Worm (Caenorhabditis elegans) whole organism, L1 larva: Measurements from ENCODE around the gene F40F12.9.

ENCODE experiments used
- ceh-82 ChIP-seq, 3 experiments: fragments of 150-350 bp in 1 of 3; sonication (generic microtip) in 2 of 3; optimal IDR thresholded peaks; 2 replicates each; lab custom pipeline; 2014 to 2017; ENCODE audit warnings: missing biosample characterization in 3 of 3, missing genetic modification characterization in 3 of 3
- ces-1 ChIP-seq: fragments of 150-350 bp; optimal IDR thresholded peaks from 2 replicates; lab custom pipeline; 2014; ENCODE audit warnings: missing biosample characterization, missing genetic modification reagents, missing genetic modification characterization
- elt-3 ChIP-seq, 6 experiments: fragments of 150-350 bp in 1 of 6; sonication (generic microtip); optimal IDR thresholded peaks; 2 replicates each; lab custom pipeline; 2017 to 2018; ENCODE audit warnings: missing biosample characterization in 6 of 6, missing genetic modification characterization in 6 of 6, inconsistent platforms in 1 of 6
- fkh-10 ChIP-seq: sonication (generic microtip); optimal IDR thresholded peaks from 2 replicates; lab custom pipeline; 2017; ENCODE audit warnings: missing biosample characterization, missing genetic modification reagents, missing genetic modification characterization
- fos-1 ChIP-seq: fragments of 150-350 bp; optimal IDR thresholded peaks from 2 replicates; lab custom pipeline; 2014; ENCODE audit warnings: missing biosample characterization, missing genetic modification characterization
- lin-39 ChIP-seq: fragments of 150-350 bp; optimal IDR thresholded peaks from 2 replicates; lab custom pipeline; 2014; ENCODE audit warnings: missing biosample characterization, missing genetic modification reagents, missing genetic modification characterization
- nhr-11 ChIP-seq: fragments of 150-350 bp; optimal IDR thresholded peaks from 2 replicates; lab custom pipeline; 2014; ENCODE audit warnings: missing biosample characterization, missing genetic modification characterization
- nhr-20 ChIP-seq: sonication (generic microtip); optimal IDR thresholded peaks from 2 replicates; lab custom pipeline; 2016; ENCODE audit warnings: mild to moderate bottlenecking, missing genetic modification characterization, missing compliant biosample characterization
- skn-1 ChIP-seq: fragments of 150-350 bp; optimal IDR thresholded peaks from 2 replicates; lab custom pipeline; 2014; ENCODE audit warnings: missing biosample characterization, missing genetic modification characterization
- xbp-1 ChIP-seq: sonication (generic microtip); optimal IDR thresholded peaks from 2 replicates; lab custom pipeline; 2016; ENCODE audit warnings: missing genetic modification characterization, missing compliant biosample characterization

DNA sequence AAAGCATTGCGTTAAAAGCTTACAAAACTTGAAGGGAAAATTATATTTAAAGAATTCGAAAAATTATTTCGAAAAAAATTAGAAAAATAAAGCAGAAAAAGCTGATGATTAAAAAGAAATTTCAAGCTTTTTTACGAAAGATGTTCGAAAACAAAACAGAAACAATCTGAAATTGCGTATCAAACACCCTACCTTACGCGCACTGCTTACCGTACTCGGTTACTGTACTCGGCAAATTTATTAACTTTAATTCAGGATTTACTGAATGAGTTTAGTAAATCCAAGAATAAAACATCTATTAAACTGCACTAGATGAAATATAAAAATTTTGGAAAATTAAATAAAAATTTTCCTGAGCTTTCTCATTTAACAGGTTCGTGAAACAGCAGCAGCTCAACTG is 48.7 kb upstream of the F40F12.9 start:
- no peak for TF ChIP-seq ces-1 (GFP tag; lab: Kevin White, UChicago)
- no peak for TF ChIP-seq ceh-82 (tag; optimal IDR thresholded peaks at IDR 0.05; lab: Kevin White, UChicago)
- no peak for TF ChIP-seq lin-39
- TF ChIP-seq nhr-11: no peak
- TF ChIP-seq fos-1 (tag; lab: Kevin White, UChicago): no peak
- TF ChIP-seq fkh-10: no peak
- TF ChIP-seq xbp-1: no peak
- no peak for TF ChIP-seq nhr-20 (tag; lab: Kevin White, UChicago)
- TF ChIP-seq elt-3 (tag; optimal IDR thresholded peaks at IDR 0.05; lab: Kevin White, UChicago): no peak
- TF ChIP-seq skn-1 (tag; lab: Kevin White, UChicago): no peak
